Worm (Caenorhabditis elegans): ENCODE results near the gene Y37D8A.16.

- TF ChIP-seq ztf-29 (GFP tag; IDR thresholded peaks at IDR 0.05): no peak
- no peak for TF ChIP-seq cog-1 (tag; optimal IDR thresholded peaks at IDR 0.05)
- no peak for TF ChIP-seq ztf-23 (GFP tag; IDR thresholded peaks at IDR 0.05)
- TF ChIP-seq T22C8.4 (GFP tag; IDR thresholded peaks at IDR 0.05): no peak
- no peak for TF ChIP-seq tab-1 (GFP tag; IDR thresholded peaks at IDR 0.05)
Measured at ce11 chrIII:12891580-12891979, 26.9 kb downstream of the Y37D8A.16 start, which contains the start of the genes Y37D8A.29 and unc-71.
